Worm (Caenorhabditis elegans): ENCODE results near the gene K07D4.5.

- no peak for TF ChIP-seq zag-1 (tag; optimal IDR thresholded peaks at IDR 0.05)
- no peak for TF ChIP-seq unc-55 (GFP tag; optimal IDR thresholded peaks at IDR 0.05)
Measured at ce11 chrII:4000430-4000829, 24.9 kb downstream of the K07D4.5 start.

Measured in whole organism, L2 larva.